Fruit fly (Drosophila melanogaster): Measurements from ENCODE around the gene Vps45.
A peak's percentile ranks its signal among the peaks of the same experiment; 100 is the strongest.

DNA sequence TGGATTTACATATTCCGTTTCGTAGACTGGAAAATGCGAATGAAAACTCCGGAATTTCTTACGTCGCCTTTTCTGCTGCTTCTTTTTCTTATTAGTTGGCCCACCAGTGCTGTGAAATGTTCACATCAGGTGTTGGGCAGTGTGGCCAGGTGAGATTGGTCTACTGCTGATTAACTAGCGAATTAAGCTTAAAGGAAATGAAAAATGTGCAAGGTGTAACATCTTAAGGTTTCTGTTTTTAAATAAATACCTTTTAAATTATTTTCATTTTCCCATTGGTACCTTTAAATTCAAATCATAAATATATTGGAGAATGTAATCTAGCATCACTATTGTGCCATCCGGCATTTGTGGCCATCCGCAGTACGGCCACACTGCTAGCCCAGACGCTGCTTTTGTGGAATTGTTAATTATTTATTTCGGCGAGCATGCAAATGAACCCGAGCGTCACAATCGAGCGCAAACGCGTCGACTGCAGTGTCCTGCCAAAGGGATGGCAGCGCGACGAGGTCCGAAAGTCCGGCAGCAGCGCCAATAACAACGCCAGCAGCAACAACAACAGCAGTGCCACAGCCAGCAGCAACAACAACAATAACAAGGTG is 4.2 kb upstream of the Vps45 start, which contains the start of the genes AP-1mu and MBD-like:
- TF ChIP-seq NK7.1 (GFP tag; optimal IDR thresholded peaks at IDR 0.05), result no peak
- TF ChIP-seq CG34422 (GFP tag; IDR thresholded peaks at IDR 0.05), result peak; percentile 59; the same call in 1 of the 3 replicates
- no peak for TF ChIP-seq HmgD (GFP tag; optimal IDR thresholded peaks at IDR 0.05)
- no peak for TF ChIP-seq fd102C (GFP tag; optimal IDR thresholded peaks at IDR 0.05)
- TF ChIP-seq Sry-β (GFP tag; optimal IDR thresholded peaks at IDR 0.05), result peak; percentile 76
- TF ChIP-seq ap (GFP tag; IDR thresholded peaks at IDR 0.05), result no peak
- TF ChIP-seq Hand (GFP tag; optimal IDR thresholded peaks at IDR 0.05), result no peak
- no peak for TF ChIP-seq NC2α (GFP tag; optimal IDR thresholded peaks at IDR 0.05)
- no peak for TF ChIP-seq CG7963 (GFP tag; IDR thresholded peaks at IDR 0.05; ENCODE audit: partially characterized antibody)
- TF ChIP-seq D19B (GFP tag; optimal IDR thresholded peaks at IDR 0.05), result no peak

All from whole organism, embryonic.